Fruit fly (Drosophila melanogaster): ENCODE data around the gene CG14384.

The CG14384 gene

dm6 chr3R:12967612-12968011 lies at the start of gene CG14384, which contains the start of gene grsm:
Gene CG14384, minus strand, starts transcription at chr3R:12967712.
Gene grsm, minus strand, starts transcription at chr3R:12967712.
- TF ChIP-seq CG2129 (GFP tag; IDR thresholded peaks at IDR 0.05; ENCODE audit: partially characterized antibody) (no peak), slp2 (GFP tag; optimal IDR thresholded peaks at IDR 0.05) (no peak), ewg (GFP tag; optimal IDR thresholded peaks at IDR 0.05) (no peak), Fer2 (tag; optimal IDR thresholded peaks at IDR 0.05) (no peak), BtbVII (GFP tag; optimal IDR thresholded peaks at IDR 0.05) (no peak), CG12071 (GFP tag; optimal IDR thresholded peaks at IDR 0.05) (no peak), CG9932 (GFP tag; IDR thresholded peaks at IDR 0.05) (no peak), Antp (GFP tag; optimal IDR thresholded peaks at IDR 0.05) (no peak), Dip2 (GFP tag; IDR thresholded peaks at IDR 0.05) (no peak), CG4404 (GFP tag; IDR thresholded peaks at IDR 0.05) (no peak), tna (GFP tag; IDR thresholded peaks at IDR 0.05; ENCODE audit: partially characterized antibody) (no peak), ind (GFP tag; optimal IDR thresholded peaks at IDR 0.05) (no peak), MBD-R2 (GFP tag; IDR thresholded peaks at IDR 0.05) (no peak), CG1603 (tag; optimal IDR thresholded peaks at IDR 0.05) (no peak), CG7839 (tag; optimal IDR thresholded peaks at IDR 0.05) (no peak)

- TF ChIP-seq HLH54F (GFP tag; optimal IDR thresholded peaks at IDR 0.05) (peak; percentile 5), vvl (GFP tag; IDR thresholded peaks at IDR 0.05) (no peak), CoRest (tag; optimal IDR thresholded peaks at IDR 0.05) (peak; percentile 18), eyg (GFP tag; optimal IDR thresholded peaks at IDR 0.05) (no peak), CG1792 (GFP tag; optimal IDR thresholded peaks at IDR 0.05) (no peak), D19B (GFP tag; optimal IDR thresholded peaks at IDR 0.05) (no peak), salm (tag; optimal IDR thresholded peaks at IDR 0.05) (no peak), Camta (GFP tag; optimal IDR thresholded peaks at IDR 0.05) (no peak), CG13424 (tag; optimal IDR thresholded peaks at IDR 0.05) (no peak), CG12391 (tag; optimal IDR thresholded peaks at IDR 0.05) (no peak), lab (GFP tag; optimal IDR thresholded peaks at IDR 0.05) (peak; percentile 20), Hr78 (GFP tag; optimal IDR thresholded peaks at IDR 0.05) (no peak), sqz (GFP tag; optimal IDR thresholded peaks at IDR 0.05) (peak; percentile 61), CG6791 (GFP tag; IDR thresholded peaks at IDR 0.05; ENCODE audit: partially characterized antibody) (no peak), CG4424 (GFP tag; optimal IDR thresholded peaks at IDR 0.05) (no peak), B-H1 (GFP tag; IDR thresholded peaks at IDR 0.05) (no peak), odd (GFP tag; optimal IDR thresholded peaks at IDR 0.05) (no peak), CG10654 (GFP tag; optimal IDR thresholded peaks at IDR 0.05) (no peak), dmrt11E (tag; optimal IDR thresholded peaks at IDR 0.05) (peak; percentile 13), tgo (GFP tag; IDR thresholded peaks at IDR 0.05) (no peak), h (optimal IDR thresholded peaks at IDR 0.05) (no peak), B-H2 (GFP tag; optimal IDR thresholded peaks at IDR 0.05) (peak; percentile 6), Dip3 (GFP tag; optimal IDR thresholded peaks at IDR 0.05) (no peak), NC2β (GFP tag; optimal IDR thresholded peaks at IDR 0.05) (no peak), gcm (GFP tag; optimal IDR thresholded peaks at IDR 0.05) (no peak), CrebB (tag; optimal IDR thresholded peaks at IDR 0.05) (no peak), CG12744 (GFP tag; optimal IDR thresholded peaks at IDR 0.05) (no peak), CG3847 (GFP tag; IDR thresholded peaks at IDR 0.05) (0 out of 2 replicates have a peak, but pooled peaks have one; percentile 15), H2.0 (GFP tag; IDR thresholded peaks at IDR 0.05) (no peak), bsh (GFP tag; optimal IDR thresholded peaks at IDR 0.05) (peak in 1 of 2 experiments; percentile 41), CG30020 (tag; optimal IDR thresholded peaks at IDR 0.05) (no peak), CG7556 (GFP tag; optimal IDR thresholded peaks at IDR 0.05) (peak; percentile 25), CG11247 (GFP tag; IDR thresholded peaks at IDR 0.05) (no peak)
Measured at dm6 chr3R:13015811-13016766, 48.6 kb upstream of the CG14384 start.

Data from whole organism, embryonic.